Fruit fly (Drosophila melanogaster): ENCODE results near the gene CG12025.

DNA sequence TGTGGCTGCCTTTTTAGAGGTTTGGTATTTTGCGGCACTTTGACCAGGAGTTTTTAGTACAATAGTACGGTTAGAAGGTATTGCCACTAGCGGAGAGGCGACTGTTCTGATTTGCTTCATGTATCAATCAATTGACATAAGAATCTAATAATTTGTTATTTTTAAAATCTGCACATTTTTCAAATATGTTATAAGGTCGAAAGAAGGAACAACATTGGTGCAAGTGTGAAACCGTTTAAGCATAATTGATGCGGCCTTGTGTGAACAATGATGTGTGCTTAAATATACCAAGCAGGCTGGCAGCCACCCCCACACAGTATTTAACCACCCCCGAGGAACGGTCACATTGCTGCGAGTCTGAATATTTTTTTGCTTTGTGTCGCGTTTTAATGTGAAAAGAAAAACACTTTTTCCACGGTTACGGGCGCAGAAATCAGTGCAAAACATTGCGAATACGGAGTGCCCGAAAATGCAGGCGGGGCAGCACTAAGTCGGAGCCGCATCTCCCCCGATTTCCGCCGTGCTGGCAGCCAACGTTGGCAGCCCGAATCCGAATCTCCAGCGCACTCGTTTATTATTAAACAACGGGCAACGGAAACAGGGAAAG is at the start of gene CG12025, which contains the start of gene HBS1:
- TF ChIP-seq EcR (GFP tag; optimal IDR thresholded peaks at IDR 0.05) (no peak), usp (GFP tag; optimal IDR thresholded peaks at IDR 0.05) (no peak), psq (optimal IDR thresholded peaks at IDR 0.05) (no peak)

Data from whole organism.